Worm (Caenorhabditis elegans) whole organism, mixed stage, embryonic: Measurements from ENCODE around the gene spp-6.

Experiments used
- M03D4.4 ChIP-seq: sonication (generic microtip); optimal IDR thresholded peaks from 2 replicates; lab custom pipeline; 2017; ENCODE audit warnings: mild to moderate bottlenecking, missing genetic modification characterization, missing compliant biosample characterization
- blmp-1 ChIP-seq: fragments of 150-350 bp; optimal IDR thresholded peaks from 2 replicates; lab custom pipeline; 2014; ENCODE audit warnings: missing biosample characterization, missing genetic modification characterization
- ces-1 ChIP-seq: fragments of 150-350 bp; optimal IDR thresholded peaks from 2 replicates; lab custom pipeline; 2014; ENCODE audit warnings: missing biosample characterization, missing genetic modification reagents, missing genetic modification characterization
- pha-4 ChIP-seq: fragments of 150-350 bp; optimal IDR thresholded peaks from 2 replicates; lab custom pipeline; 2018; ENCODE audit warnings: missing biosample characterization, missing genetic modification reagents, missing genetic modification characterization
- unc-39 ChIP-seq: fragments of 150-350 bp; optimal IDR thresholded peaks from 2 replicates; lab custom pipeline; 2014; ENCODE audit warnings: missing biosample characterization, missing genetic modification characterization
- unc-62 ChIP-seq: fragments of 150-350 bp; optimal IDR thresholded peaks from 2 replicates; lab custom pipeline; 2014; ENCODE audit warnings: missing biosample characterization, missing genetic modification reagents, missing genetic modification characterization

- no peak for TF ChIP-seq ces-1 (GFP tag; lab: Kevin White, UChicago)
- no peak for TF ChIP-seq unc-39 (tag; lab: Kevin White, UChicago)
- no peak for TF ChIP-seq pha-4 (tag; lab: Kevin White, UChicago)
- TF ChIP-seq M03D4.4 (tag; lab: Kevin White, UChicago): no peak
- no peak for TF ChIP-seq blmp-1 (tag; lab: Kevin White, UChicago)
- no peak for TF ChIP-seq unc-62 (GFP tag; lab: Kevin White, UChicago)
These were observed 5.2 kb downstream of the spp-6 start, which contains the start of gene T08A9.13 for ce11 chrX:7322323-7322722.
